Worm (Caenorhabditis elegans): ENCODE data around the gene clec-22.

The clec-22 gene

DNA sequence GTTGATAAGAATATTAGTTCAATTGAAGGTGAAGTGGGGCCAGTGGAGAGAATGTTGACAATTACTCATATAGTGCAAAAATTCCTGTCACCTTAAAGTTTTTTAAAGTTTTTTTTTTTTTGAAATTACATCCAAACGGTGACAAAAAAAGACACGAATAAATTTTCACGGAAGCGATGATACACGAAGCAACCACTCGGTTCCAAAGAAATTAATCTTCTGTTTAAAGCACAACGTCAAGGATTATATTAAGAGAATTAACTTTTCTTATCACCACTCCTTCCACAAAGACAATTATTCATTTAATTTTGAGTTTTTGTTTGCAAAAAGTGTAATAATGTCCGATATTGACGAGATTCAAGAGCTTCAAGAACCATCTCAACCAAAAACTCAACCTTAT lies 7.2 kb downstream of the clec-22 start, which contains the start of gene clec-28:
clec-28 (plus strand) TSS at position 301 of the 400 bp plus-strand sequence.
- no peak for TF ChIP-seq tbx-11 (GFP tag; IDR thresholded peaks at IDR 0.05)
- TF ChIP-seq ama-1 (optimal IDR thresholded peaks at IDR 0.05): no peak
- no peak for TF ChIP-seq tbx-37 (GFP tag; conservative IDR thresholded peaks at IDR 0.05)
- no peak for TF ChIP-seq flt-1 (GFP tag; IDR thresholded peaks at IDR 0.05)
- no peak for TF ChIP-seq ceh-13 (GFP tag; optimal IDR thresholded peaks at IDR 0.05)
- TF ChIP-seq B0310.2 (tag; optimal IDR thresholded peaks at IDR 0.05): no peak
- TF ChIP-seq hmbx-1 (tag; optimal IDR thresholded peaks at IDR 0.05): no peak
- TF ChIP-seq scrt-1 (GFP tag; IDR thresholded peaks at IDR 0.05): no peak

DNA sequence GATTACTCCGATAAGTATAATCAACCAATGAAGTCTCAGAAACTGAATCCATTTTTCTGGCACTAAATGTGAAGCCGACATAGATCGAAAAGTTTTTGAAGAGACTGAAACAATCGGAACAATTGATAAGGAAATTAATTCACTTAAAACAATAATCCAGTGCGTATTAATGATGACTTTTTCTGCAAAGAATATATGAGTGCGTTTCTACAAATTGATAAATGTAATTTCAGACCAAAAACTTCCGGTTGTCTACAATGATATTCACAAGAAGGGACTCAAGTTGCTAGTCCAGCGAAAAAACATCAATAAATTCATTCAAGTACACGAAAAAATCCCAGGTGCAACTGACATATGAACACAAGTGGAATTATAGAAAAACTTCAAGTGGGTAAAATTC lies 11.5 kb downstream of the clec-22 start, which contains the start of gene clec-33:
clec-33 (minus strand) TSS at position 101 of the 400 bp plus-strand sequence.
- TF ChIP-seq flt-1 (GFP tag; IDR thresholded peaks at IDR 0.05) (no peak), pes-1 (GFP tag; IDR thresholded peaks at IDR 0.05) (no peak), tbx-37 (GFP tag; conservative IDR thresholded peaks at IDR 0.05) (no peak), tbx-11 (GFP tag; IDR thresholded peaks at IDR 0.05) (no peak), ceh-13 (GFP tag; optimal IDR thresholded peaks at IDR 0.05) (no peak), ama-1 (optimal IDR thresholded peaks at IDR 0.05) (no peak), ets-7 (tag; optimal IDR thresholded peaks at IDR 0.05) (no peak), hnd-1 (tag; optimal IDR thresholded peaks at IDR 0.05) (no peak), hmbx-1 (tag; optimal IDR thresholded peaks at IDR 0.05) (no peak), scrt-1 (GFP tag; IDR thresholded peaks at IDR 0.05) (no peak), tra-4 (tag; optimal IDR thresholded peaks at IDR 0.05) (no peak), B0310.2 (tag; optimal IDR thresholded peaks at IDR 0.05) (no peak), aly-1 (tag; optimal IDR thresholded peaks at IDR 0.05) (no peak), sea-1 (GFP tag; conservative IDR thresholded peaks at IDR 0.05) (no peak), hmg-4 (GFP tag; optimal IDR thresholded peaks at IDR 0.05) (no peak), ceh-36 (tag; optimal IDR thresholded peaks at IDR 0.05) (no peak)

DNA sequence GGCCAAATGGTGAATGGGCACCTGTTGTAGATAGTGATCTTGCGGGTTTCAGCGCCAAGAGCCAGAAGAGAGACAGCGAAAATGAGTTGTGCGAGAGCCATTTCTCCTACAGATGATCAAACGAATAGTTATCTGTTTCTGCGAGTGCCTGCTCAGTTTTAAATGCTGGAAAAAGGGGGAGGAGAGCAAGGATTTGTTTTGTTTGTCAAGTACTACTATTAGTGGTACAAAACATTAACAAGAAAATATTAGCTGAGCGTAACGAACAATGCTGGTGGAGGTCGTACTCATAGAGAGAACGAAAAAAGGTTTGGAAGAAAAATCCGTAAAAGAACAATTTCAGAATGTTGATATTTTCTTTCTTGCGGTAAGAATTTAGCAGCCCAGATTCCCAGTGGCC lies 13.2 kb downstream of the clec-22 start, which contains the start of gene thn-4:
thn-4 (minus strand) TSS at position 101 of the 400 bp plus-strand sequence.
- TF ChIP-seq ama-1 (optimal IDR thresholded peaks at IDR 0.05) (no peak), sea-1 (GFP tag; conservative IDR thresholded peaks at IDR 0.05) (no peak), scrt-1 (GFP tag; IDR thresholded peaks at IDR 0.05) (no peak), hnd-1 (tag; optimal IDR thresholded peaks at IDR 0.05) (no peak), tbx-11 (GFP tag; IDR thresholded peaks at IDR 0.05) (no peak), tbx-37 (GFP tag; conservative IDR thresholded peaks at IDR 0.05) (no peak), hmg-4 (GFP tag; optimal IDR thresholded peaks at IDR 0.05) (no peak), B0310.2 (tag; optimal IDR thresholded peaks at IDR 0.05) (no peak), ceh-36 (tag; optimal IDR thresholded peaks at IDR 0.05) (no peak)

DNA sequence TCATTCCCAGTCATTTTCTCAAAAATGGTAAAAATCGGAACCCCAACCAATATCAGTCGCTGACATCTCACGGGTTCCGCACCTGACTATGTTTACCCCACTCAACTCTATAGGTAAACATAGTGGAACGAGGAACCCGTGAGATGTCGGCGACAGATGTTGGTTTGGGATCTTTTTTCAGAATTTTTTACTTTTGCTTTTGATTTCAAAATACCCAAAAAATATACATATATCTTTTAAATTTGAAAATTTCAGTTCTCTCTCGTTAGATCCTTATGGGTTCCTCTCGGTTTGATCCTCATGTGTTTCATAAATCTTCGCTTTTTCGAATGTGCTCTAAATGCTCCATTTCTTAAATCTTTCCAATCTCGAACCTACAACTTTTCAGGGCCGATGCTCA lies 15.4 kb downstream of the clec-22 start, which contains the start of gene srw-23:
srw-23 (plus strand) TSS at position 301 of the 400 bp plus-strand sequence.
- no peak for TF ChIP-seq ceh-36 (tag; optimal IDR thresholded peaks at IDR 0.05)
- TF ChIP-seq tbx-11 (GFP tag; IDR thresholded peaks at IDR 0.05): no peak
- TF ChIP-seq flt-1 (GFP tag; IDR thresholded peaks at IDR 0.05): no peak
- TF ChIP-seq aly-1 (tag; optimal IDR thresholded peaks at IDR 0.05): no peak
- TF ChIP-seq ama-1 (optimal IDR thresholded peaks at IDR 0.05): no peak
- no peak for TF ChIP-seq ets-7 (tag; optimal IDR thresholded peaks at IDR 0.05)
- TF ChIP-seq hmg-4 (GFP tag; optimal IDR thresholded peaks at IDR 0.05): no peak
- no peak for TF ChIP-seq ceh-13 (GFP tag; optimal IDR thresholded peaks at IDR 0.05)
- no peak for TF ChIP-seq B0310.2 (tag; optimal IDR thresholded peaks at IDR 0.05)

DNA sequence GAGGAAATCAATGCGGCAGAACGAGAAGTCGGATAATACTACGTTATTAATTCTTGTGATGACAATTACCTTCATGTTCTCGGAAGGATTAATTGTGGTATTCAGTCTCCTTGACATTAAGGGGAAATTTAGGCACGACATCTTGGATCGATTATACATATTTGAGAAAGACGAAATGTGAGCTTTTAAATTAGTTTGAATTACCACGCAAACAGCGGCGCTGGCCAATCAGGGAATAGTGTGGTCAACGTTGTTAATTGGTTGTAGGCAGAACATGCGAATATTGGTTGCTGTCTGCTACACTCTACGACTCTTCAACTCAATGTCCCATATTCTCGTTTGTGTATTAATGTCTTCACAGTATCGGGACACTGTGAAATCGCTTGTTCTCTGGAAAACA lies 16.7 kb downstream of the clec-22 start, which contains the start of gene F49A5.10:
F49A5.10 (plus strand) TSS at position 301 of the 400 bp plus-strand sequence.
- no peak for TF ChIP-seq ets-7 (tag; optimal IDR thresholded peaks at IDR 0.05)
- no peak for TF ChIP-seq B0310.2 (tag; optimal IDR thresholded peaks at IDR 0.05)
- no peak for TF ChIP-seq ama-1 (optimal IDR thresholded peaks at IDR 0.05)
- no peak for TF ChIP-seq ceh-13 (GFP tag; optimal IDR thresholded peaks at IDR 0.05)
- no peak for TF ChIP-seq pes-1 (GFP tag; IDR thresholded peaks at IDR 0.05)
- no peak for TF ChIP-seq tbx-37 (GFP tag; conservative IDR thresholded peaks at IDR 0.05)
- no peak for TF ChIP-seq hmg-4 (GFP tag; optimal IDR thresholded peaks at IDR 0.05)
- no peak for TF ChIP-seq scrt-1 (GFP tag; IDR thresholded peaks at IDR 0.05)
- no peak for TF ChIP-seq ceh-36 (tag; optimal IDR thresholded peaks at IDR 0.05)
- no peak for TF ChIP-seq hmbx-1 (tag; optimal IDR thresholded peaks at IDR 0.05)
- TF ChIP-seq hnd-1 (tag; optimal IDR thresholded peaks at IDR 0.05): no peak
- TF ChIP-seq flt-1 (GFP tag; IDR thresholded peaks at IDR 0.05): no peak
- TF ChIP-seq aly-1 (tag; optimal IDR thresholded peaks at IDR 0.05): no peak

DNA sequence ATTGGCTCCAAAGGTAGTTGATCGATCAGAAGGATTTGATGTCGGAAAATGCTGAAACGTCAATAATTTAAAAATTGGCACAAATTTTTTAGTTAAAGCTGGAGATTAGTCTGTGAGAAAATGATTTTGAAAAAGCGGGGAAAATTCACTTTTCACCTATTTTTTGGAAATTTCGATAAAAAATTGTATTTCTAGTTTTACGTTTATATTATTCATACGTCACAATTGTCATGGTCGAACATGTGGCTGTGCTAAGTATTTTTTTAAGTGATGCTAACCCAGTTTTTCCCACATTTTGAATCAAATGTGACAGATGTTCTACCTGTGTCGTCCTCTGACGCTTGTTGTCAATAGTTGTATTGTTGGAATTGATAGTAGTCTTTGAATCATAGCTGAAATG lies 21.3 kb downstream of the clec-22 start:
- TF ChIP-seq ceh-36 (tag; optimal IDR thresholded peaks at IDR 0.05) (no peak), hmbx-1 (tag; optimal IDR thresholded peaks at IDR 0.05) (no peak), tra-4 (tag; optimal IDR thresholded peaks at IDR 0.05) (no peak), B0310.2 (tag; optimal IDR thresholded peaks at IDR 0.05) (no peak), hmg-4 (GFP tag; optimal IDR thresholded peaks at IDR 0.05) (no peak), tbx-11 (GFP tag; IDR thresholded peaks at IDR 0.05) (no peak), scrt-1 (GFP tag; IDR thresholded peaks at IDR 0.05) (no peak), hnd-1 (tag; optimal IDR thresholded peaks at IDR 0.05) (no peak), ceh-13 (GFP tag; optimal IDR thresholded peaks at IDR 0.05) (no peak), ets-7 (tag; optimal IDR thresholded peaks at IDR 0.05) (no peak), flt-1 (GFP tag; IDR thresholded peaks at IDR 0.05) (no peak), pes-1 (GFP tag; IDR thresholded peaks at IDR 0.05) (no peak), aly-1 (tag; optimal IDR thresholded peaks at IDR 0.05) (no peak), tbx-37 (GFP tag; conservative IDR thresholded peaks at IDR 0.05) (no peak), F13C5.2 (tag; optimal IDR thresholded peaks at IDR 0.05) (no peak), sea-1 (GFP tag; conservative IDR thresholded peaks at IDR 0.05) (no peak), ama-1 (optimal IDR thresholded peaks at IDR 0.05) (no peak)

DNA sequence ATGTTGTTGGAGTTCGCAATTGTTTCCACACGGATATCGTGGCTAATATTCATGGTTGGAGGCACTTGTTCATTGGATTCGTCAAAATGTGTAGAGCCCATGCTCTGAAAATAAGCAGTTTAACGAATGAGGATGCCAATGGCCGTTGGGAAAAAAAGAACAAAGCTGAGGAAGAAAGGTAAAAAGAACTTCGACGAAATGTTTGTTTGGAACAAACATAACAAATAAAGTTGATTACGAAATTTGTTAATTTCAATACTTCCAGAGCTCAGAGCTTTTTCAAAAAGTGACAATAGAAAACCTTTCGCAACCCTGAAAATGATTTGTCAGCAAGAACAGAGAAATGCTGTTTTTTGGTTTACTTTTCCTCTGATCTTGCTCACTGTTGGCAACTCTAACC lies 21.8 kb downstream of the clec-22 start, which contains the start of gene F09C6.3:
F09C6.3 (minus strand) TSS at position 101 of the 400 bp plus-strand sequence.
- TF ChIP-seq tra-4 (tag; optimal IDR thresholded peaks at IDR 0.05) (no peak), sea-1 (GFP tag; conservative IDR thresholded peaks at IDR 0.05) (no peak), flt-1 (GFP tag; IDR thresholded peaks at IDR 0.05) (no peak), pes-1 (GFP tag; IDR thresholded peaks at IDR 0.05) (no peak), ceh-13 (GFP tag; optimal IDR thresholded peaks at IDR 0.05) (no peak), hmbx-1 (tag; optimal IDR thresholded peaks at IDR 0.05) (no peak), hnd-1 (tag; optimal IDR thresholded peaks at IDR 0.05) (no peak), ets-7 (tag; optimal IDR thresholded peaks at IDR 0.05) (no peak), scrt-1 (GFP tag; IDR thresholded peaks at IDR 0.05) (no peak), F13C5.2 (tag; optimal IDR thresholded peaks at IDR 0.05) (no peak), aly-1 (tag; optimal IDR thresholded peaks at IDR 0.05) (no peak), hmg-4 (GFP tag; optimal IDR thresholded peaks at IDR 0.05) (no peak), tbx-37 (GFP tag; conservative IDR thresholded peaks at IDR 0.05) (no peak), B0310.2 (tag; optimal IDR thresholded peaks at IDR 0.05) (no peak), ama-1 (optimal IDR thresholded peaks at IDR 0.05) (no peak), tbx-11 (GFP tag; IDR thresholded peaks at IDR 0.05) (no peak), ceh-36 (tag; optimal IDR thresholded peaks at IDR 0.05) (no peak)

Measured in whole organism, early embryonic.